Fruit fly (Drosophila melanogaster) ovary, adult (tissue): ENCODE measurements around the gene prd1.

Source experiments
- CG17801 ChIP-seq: fragments of 200-800 bp; optimal IDR thresholded peaks from 2 replicates; lab custom pipeline; 2019; ENCODE audit warnings: missing biosample characterization, mild to moderate bottlenecking, missing genetic modification characterization, moderate library complexity; ENCODE audit not compliant: partially characterized antibody

Gene prd1

DNA sequence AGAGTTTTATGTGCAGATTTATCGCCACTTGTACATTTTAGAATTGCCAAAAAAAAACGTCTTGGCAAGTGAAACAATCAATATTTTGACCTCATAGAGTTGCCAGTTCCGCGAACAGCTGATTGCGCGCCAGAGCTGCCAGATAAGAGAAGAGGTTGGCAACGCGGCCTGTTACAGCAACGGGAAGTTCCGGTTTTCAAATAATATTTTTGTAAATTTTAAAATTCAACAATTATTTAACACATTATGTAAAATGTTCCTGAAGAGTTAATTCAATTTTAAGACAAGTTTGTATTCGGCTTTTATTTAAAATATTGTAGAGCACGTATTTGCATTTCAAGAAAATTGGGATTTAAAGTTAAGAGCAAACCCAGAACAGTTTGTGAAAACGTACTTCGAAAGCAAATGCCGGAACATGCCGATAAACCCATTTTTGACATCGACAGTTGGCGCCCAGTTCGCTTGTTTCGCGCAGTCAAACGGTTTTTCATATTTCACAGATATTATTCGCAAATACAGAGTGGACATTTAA, at the start of gene prd1, which contains the start of gene HisCl1:
Gene prd1 (minus strand): TSS at position 320 of the 532 bp plus-strand sequence.
Gene HisCl1 (plus strand): TSS at position 482 of the 532 bp plus-strand sequence.
- TF ChIP-seq CG17801 (GFP tag; lab: Kevin White, UChicago) = no peak

DNA sequence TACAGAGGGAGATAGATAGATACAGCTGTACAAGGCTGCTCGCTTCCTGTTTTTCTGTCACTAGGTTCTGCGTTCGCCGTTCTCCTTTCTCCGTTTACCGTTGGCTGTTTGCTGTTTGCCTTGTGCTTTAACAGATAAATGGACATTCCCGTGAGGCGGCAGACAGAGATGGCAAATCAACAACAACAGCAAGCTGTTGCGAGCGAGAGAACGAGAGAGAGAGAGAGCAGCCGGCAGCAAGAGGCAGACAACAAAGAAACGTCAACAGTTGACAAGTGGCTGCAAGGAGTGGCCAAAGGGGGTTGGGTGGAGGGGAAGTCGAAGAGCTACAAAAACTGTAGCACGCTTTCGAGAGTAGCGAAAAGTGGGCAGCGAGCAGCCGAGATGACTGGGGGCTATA, 46.6 kb upstream of the prd1 start:
- TF ChIP-seq CG17801 (GFP tag; lab: Kevin White, UChicago) = no peak

DNA sequence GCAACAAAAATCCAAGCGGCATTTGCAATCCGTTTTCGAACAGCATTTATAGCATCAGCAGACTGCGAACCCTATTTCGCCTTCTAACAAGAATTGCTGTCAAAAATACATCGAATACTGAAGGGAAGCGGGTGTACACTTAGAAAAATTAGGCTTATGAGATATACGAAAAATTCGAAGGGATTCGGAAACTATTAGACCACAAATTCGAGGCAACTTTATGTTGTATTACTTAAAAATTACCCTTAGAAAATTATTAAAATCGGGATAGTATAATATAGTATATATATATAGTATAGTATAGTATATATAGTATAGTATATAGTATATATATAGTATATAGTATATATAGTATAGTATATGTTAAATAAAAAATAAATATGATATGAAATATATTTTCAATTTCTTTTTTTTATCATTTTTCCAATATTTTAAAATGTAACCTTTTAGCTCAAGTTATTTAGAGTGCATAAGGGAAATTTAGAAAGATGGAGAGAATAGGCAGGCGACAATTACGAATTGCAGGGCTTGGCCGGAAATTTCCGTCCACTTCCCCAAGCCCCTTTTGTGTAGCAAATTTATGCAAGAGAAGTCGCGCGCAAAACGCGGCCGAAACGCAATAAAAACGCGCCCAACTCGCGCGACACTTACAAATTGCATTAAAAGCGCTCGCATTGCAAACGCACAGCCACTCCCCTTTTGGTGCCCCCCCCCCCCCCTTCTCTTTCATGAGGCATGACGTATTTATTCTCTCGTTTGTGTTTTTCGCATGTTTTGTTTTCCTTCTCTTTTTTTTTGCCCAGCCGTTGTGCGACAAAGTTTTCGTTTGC, 44.2 kb upstream of the prd1 start:
- TF ChIP-seq CG17801 (GFP tag; lab: Kevin White, UChicago) = no peak

DNA sequence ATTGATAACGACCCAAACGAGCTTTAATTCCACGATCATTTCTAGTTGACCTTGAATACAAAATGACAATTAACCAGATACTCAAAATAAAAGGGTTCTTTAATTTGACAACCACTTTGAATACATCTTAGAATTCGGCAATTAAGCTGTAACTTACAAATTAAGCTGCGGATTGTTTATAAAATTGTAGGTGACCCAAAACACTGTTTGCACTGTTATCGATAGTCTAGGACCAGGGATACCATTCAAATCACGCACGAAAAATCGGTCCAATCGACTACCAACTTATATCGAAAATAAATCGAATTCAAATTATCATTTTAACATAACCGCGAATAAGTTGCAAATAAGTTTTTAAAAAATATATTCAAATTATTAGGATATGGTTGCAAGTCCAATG, 35.5 kb upstream of the prd1 start, which contains the start of gene Kyat:
Gene Kyat (minus strand): TSS at position 228 of the 400 bp plus-strand sequence.
- peak; percentile 29 for TF ChIP-seq CG17801 (GFP tag; lab: Kevin White, UChicago)

DNA sequence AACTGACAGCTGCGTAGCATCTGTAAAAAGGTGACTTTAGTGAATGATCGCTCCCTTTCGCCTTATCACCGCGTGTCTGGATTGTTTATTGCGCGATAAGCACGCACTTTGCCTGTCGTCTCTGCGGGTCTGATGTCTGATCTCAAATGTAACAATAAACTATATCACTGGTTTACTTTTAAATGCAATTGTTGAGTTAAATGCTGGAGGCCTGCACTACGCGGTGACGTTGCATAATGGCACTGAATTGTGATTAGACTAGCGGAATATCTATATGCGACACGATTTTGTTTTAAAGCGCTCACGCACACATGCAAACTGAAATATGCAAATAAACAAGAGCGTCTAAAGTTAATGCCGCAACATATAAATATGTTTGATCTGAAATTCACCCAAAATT, 35.0 kb upstream of the prd1 start:
- TF ChIP-seq CG17801 (GFP tag; lab: Kevin White, UChicago) = no peak

DNA sequence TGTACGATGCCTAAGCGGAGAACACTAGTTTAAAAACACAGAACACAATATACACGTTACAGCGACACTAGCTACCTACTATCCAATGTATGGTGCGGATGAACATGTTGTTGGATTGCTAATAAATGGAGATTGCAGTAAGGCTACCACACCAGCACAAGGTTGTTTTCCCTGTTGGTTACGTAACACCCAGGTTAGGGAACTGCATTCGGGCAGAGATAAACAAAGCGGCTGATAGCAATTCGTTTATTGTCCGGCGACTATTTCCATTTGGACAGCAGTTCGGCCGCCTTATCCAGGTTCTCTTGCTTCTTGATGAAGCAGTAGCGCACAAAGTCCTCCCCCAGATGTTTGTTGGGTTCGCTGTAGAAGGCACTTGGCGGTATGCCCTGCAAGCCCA, 33.3 kb upstream of the prd1 start:
- no peak for TF ChIP-seq CG17801 (GFP tag; lab: Kevin White, UChicago)

DNA sequence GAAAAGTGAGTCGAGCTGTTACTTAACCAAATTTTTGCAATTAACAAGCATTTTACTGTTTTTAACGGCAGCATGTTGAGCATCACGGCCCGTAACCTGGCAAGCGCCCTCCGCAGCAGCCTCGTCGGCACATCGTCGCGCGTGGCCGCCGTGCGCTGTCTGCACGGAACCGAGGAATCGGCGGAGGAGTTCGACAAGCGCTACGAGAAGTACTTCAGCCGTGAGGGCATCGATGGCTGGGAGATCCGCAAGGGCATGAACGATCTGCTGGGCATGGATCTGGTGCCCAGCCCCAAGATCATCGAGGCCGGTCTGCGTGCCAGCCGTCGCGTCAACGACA, 32.8 kb upstream of the prd1 start:
- no peak for TF ChIP-seq CG17801 (GFP tag; lab: Kevin White, UChicago)

DNA sequence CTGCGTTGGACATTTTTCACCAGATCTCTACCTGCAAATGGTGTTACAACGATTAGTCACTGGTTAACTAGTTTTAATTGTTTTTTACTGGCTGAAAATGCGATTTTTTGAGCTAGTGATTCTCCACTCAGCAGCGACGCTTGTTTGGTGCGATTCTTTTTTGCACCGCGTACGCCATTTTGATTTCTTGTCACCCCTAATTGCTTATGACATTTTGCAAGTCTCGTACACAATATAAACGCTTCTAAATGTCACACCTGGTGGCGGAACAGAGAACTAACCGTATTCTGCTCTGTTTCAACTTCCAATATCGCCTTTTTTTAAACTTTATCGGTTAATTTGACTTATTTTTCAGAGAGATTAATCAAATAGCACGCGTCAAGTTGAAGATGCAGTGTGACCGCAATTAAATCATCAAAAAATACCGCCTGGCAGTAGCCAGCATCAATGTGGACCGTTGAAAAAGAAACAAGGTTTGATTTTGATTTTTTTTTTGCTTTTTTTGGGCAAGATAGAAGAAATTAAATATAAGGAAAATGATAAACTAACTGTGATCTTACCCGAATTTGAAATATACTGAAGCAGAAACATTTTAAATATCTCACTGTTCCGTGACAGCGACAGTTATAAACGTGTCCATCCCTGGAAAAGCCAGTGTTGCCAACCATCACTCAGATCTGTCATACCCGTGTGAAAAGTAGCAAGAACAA, 32.3 kb upstream of the prd1 start, which contains the start of the genes COX5A and glo:
Gene COX5A (plus strand): TSS at position 430 of the 710 bp plus-strand sequence.
Gene glo (minus strand): TSS at position 491 of the 710 bp plus-strand sequence.
- peak; percentile 3 for TF ChIP-seq CG17801 (GFP tag; lab: Kevin White, UChicago)

DNA sequence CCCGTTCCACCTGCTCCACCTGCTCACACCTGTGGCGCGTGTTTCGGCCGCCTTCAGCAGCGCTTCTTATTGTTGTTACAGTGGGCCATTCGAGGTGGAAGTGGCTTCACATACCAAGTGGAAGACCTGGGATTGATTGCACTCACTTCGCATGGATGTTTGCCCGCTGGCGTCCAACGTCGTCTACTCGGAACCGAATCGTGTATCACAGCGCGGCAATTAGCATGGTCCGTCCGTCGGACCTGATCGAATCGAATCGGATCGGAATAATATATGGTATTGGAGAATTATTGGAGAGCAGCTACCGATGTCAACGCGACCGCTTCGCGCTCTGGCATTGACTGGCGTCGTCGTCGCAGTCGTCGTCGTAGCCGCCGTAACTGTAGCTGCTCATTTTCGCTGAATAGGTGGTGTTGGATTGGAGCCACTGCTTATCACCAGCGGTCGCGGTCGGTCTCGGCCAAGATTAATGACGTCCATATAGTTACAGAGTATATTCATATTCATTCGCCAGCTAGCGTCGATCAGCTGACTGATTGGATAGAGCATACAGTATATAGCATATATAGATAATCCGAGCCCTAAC, 26.2 kb upstream of the prd1 start, which contains the start of gene ClC-a:
Gene ClC-a (minus strand): TSS at position 327 of the 586 bp plus-strand sequence.
- peak; percentile 62 for TF ChIP-seq CG17801 (GFP tag; lab: Kevin White, UChicago)

DNA sequence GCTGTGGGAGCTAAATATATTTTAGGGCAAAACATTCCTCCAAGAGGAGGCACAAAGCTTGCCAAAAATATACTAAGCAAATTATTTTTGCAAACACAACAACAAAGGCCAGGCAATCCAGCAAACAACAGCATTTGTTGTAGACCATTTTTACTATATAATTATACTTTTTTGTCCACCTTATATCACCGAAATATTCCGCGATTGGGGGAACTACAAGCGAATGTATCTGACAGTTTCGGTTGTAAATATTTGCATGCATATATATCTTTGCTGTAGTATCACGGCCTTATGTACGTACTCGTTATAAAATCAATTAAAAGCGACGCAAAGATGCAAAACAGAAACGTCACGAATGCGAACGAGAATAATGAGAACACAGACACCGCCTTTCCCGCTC, 25.7 kb upstream of the prd1 start:
- no peak for TF ChIP-seq CG17801 (GFP tag; lab: Kevin White, UChicago)

DNA sequence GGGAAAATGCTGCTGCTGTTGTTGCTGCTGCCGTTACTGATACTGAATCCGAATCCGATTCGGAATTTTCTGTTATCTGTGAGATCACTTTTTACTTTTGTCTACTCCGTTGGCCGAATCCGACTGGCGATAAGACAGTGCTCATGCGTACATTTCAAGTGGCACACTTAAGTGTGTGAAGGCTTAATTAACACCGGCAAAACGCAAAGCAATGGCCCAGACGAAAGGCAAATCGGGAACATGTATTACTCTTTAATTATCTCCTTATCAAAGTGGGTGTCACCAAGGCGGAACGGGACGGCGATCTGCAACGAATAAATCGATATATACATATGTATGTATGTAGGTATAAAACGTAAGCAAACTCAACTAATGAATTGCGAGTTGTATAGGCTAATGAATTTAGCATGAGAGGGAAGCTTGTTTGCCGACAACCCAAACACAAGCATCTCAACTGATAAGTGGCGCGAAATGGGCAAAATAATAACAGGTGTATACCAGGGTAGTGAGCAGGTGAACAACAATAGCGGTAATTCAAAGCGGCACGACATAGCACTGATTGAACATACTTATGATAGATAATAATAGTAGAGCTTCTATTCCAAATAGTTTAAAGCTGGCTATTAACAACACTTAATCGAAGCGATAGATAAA, 24.1 kb upstream of the prd1 start:
- no peak for TF ChIP-seq CG17801 (GFP tag; lab: Kevin White, UChicago)

DNA sequence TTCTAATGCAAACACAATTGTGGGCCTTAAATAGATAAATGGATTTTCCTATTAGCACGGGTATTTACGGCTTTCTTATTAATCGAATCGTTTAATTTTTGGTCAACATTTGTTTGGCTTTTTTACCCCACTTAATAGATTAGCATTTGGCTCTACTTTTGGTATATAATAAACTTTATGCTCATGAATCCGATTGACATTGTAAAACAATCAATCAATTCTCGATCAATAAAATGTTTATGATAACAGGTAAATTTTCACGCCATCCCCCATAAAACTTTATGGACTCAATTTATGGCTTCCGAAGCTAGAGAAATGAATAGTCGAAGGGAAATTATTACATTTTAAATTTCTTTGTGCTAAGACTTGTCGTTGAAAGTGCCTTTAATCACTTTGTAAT, 22.8 kb upstream of the prd1 start:
- TF ChIP-seq CG17801 (GFP tag; lab: Kevin White, UChicago) = no peak

DNA sequence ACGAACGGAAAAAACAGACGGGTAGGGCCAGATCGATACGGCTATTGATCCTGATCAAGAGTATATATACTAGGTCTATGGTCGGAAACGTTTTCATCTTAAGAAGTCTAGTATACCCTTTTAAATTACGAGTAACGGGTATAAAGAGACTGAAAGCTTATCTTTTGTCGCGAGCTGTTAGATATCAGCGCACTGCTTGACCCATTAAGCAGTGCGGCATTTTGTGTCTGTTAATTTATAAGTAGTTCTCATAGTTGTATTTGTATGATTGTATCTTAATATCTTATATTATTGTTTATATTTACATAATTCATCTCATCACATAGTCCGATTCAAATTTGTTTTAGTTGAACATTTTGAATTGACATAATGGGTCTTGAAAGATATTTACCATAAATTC, 20.8 kb upstream of the prd1 start:
- TF ChIP-seq CG17801 (GFP tag; lab: Kevin White, UChicago) = no peak

DNA sequence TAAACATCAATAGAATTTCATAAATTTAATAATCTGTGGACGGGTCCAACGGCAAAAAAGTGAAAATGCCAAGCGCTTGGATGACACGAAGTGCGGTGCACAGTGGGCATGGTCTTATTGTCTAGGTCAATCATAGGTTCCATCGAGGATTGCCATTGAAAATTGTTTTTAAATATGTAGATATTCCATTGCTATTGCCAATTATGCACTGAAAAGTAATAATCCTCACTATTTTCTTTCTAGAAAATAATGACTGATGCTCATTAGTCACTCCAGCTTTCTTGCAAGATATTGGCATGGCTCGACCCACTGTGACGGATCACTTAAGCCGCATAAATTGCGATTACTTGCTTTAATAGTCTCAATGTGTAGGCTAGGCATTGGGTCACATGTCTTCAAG, 19.9 kb upstream of the prd1 start:
- TF ChIP-seq CG17801 (GFP tag; lab: Kevin White, UChicago) = no peak
